Fruit fly (Drosophila melanogaster): ENCODE measurements around the gene Pi3K92E.
A peak's percentile ranks its signal among the peaks of the same experiment; 100 is the strongest.

Gene Pi3K92E

dm6 chr3R:20633984-20634446, 517 bp downstream of the Pi3K92E start (continued):
- TF ChIP-seq dmrt11E (tag; optimal IDR thresholded peaks at IDR 0.05) = peak; percentile 63
- peak; percentile 34 for TF ChIP-seq CG17829 (tag; optimal IDR thresholded peaks at IDR 0.05)
- TF ChIP-seq BtbVII (GFP tag; optimal IDR thresholded peaks at IDR 0.05) = peak; percentile 68
- no peak for TF ChIP-seq CG2875 (GFP tag; optimal IDR thresholded peaks at IDR 0.05)
- TF ChIP-seq CG11398 (GFP tag; optimal IDR thresholded peaks at IDR 0.05) = peak; percentile 43
- TF ChIP-seq gsb-n (tag; optimal IDR thresholded peaks at IDR 0.05) = no peak
- no peak for TF ChIP-seq btn (GFP tag; optimal IDR thresholded peaks at IDR 0.05)
- no peak for TF ChIP-seq Sin3A (optimal IDR thresholded peaks at IDR 0.05)
- TF ChIP-seq ap (GFP tag; IDR thresholded peaks at IDR 0.05) = 0 out of 2 replicates have a peak, but pooled peaks have one; percentile 12
- TF ChIP-seq unpg (GFP tag; optimal IDR thresholded peaks at IDR 0.05) = no peak
- TF ChIP-seq MBD-R2 (GFP tag; IDR thresholded peaks at IDR 0.05) = peak; percentile 55; the same call in 1 of the 2 replicates
- TF ChIP-seq Aef1 (GFP tag; IDR thresholded peaks at IDR 0.05) = peak; percentile 84
- 0 out of 2 replicates have a peak, but pooled peaks have one; percentile 12 for TF ChIP-seq wdn (GFP tag; IDR thresholded peaks at IDR 0.05)
- 0 out of 2 replicates have a peak, but pooled peaks have one; percentile 41 for TF ChIP-seq dati (GFP tag; IDR thresholded peaks at IDR 0.05)
- no peak for TF ChIP-seq CG1647 (GFP tag; optimal IDR thresholded peaks at IDR 0.05)
- peak; percentile 78; the same call in 2 of the 3 replicates for TF ChIP-seq so (GFP tag; IDR thresholded peaks at IDR 0.05)
- TF ChIP-seq CrebB (tag; optimal IDR thresholded peaks at IDR 0.05) = peak; percentile 77
- no peak for TF ChIP-seq tll (GFP tag; optimal IDR thresholded peaks at IDR 0.05)
- peak; percentile 30; the same call in 1 of the 3 replicates for TF ChIP-seq Mrtf (GFP tag; IDR thresholded peaks at IDR 0.05)
- peak; percentile 39 for TF ChIP-seq lbe (GFP tag; optimal IDR thresholded peaks at IDR 0.05)
- no peak for TF ChIP-seq nom (GFP tag; optimal IDR thresholded peaks at IDR 0.05)
- TF ChIP-seq lola (GFP tag; optimal IDR thresholded peaks at IDR 0.05) = no peak
- TF ChIP-seq shn (GFP tag; optimal IDR thresholded peaks at IDR 0.05) = peak; percentile 75
- peak; percentile 43 for TF ChIP-seq fd3F (GFP tag; optimal IDR thresholded peaks at IDR 0.05)
- peak; percentile 87 for TF ChIP-seq CG34422 (GFP tag; IDR thresholded peaks at IDR 0.05)
- peak; percentile 65 for TF ChIP-seq CG9609 (GFP tag; optimal IDR thresholded peaks at IDR 0.05)
- TF ChIP-seq HmgZ (tag; optimal IDR thresholded peaks at IDR 0.05) = peak; percentile 80
- TF ChIP-seq CG12299 (tag; optimal IDR thresholded peaks at IDR 0.05) = peak; percentile 54
- TF ChIP-seq lmd (GFP tag; IDR thresholded peaks at IDR 0.05) = peak; percentile 72
- TF ChIP-seq mam (GFP tag; optimal IDR thresholded peaks at IDR 0.05) = peak; percentile 77
- TF ChIP-seq CG6689 (GFP tag; IDR thresholded peaks at IDR 0.05) = peak; percentile 59; the same call in 1 of the 2 replicates
- TF ChIP-seq fu2 (GFP tag; optimal IDR thresholded peaks at IDR 0.05) = peak; percentile 67
- TF ChIP-seq CG32532 (GFP tag; IDR thresholded peaks at IDR 0.05) = peak; percentile 66
- peak in 1 of 2 experiments; percentile 55 for TF ChIP-seq Hr51 (GFP tag; optimal IDR thresholded peaks at IDR 0.05)
- TF ChIP-seq Nf-YA (GFP tag; IDR thresholded peaks at IDR 0.05) = 0 out of 2 replicates have a peak, but pooled peaks have one; percentile 11
- TF ChIP-seq Chrac-16 (GFP tag; optimal IDR thresholded peaks at IDR 0.05) = peak; percentile 58
- peak; percentile 69 for TF ChIP-seq jumu (GFP tag; optimal IDR thresholded peaks at IDR 0.05)
- peak; percentile 71 for TF ChIP-seq CG14441 (GFP tag; IDR thresholded peaks at IDR 0.05)
- no peak for TF ChIP-seq hb (GFP tag; IDR thresholded peaks at IDR 0.05; ENCODE audit: partially characterized antibody)
- peak; percentile 37 for TF ChIP-seq CG6683 (GFP tag; optimal IDR thresholded peaks at IDR 0.05)
- peak; percentile 33 for TF ChIP-seq CG33213 (GFP tag; optimal IDR thresholded peaks at IDR 0.05)
- peak; percentile 84 for TF ChIP-seq Antp (GFP tag; optimal IDR thresholded peaks at IDR 0.05)
- peak; percentile 50 for TF ChIP-seq Atf3 (GFP tag; optimal IDR thresholded peaks at IDR 0.05)
- peak; percentile 66 for TF ChIP-seq CG16863 (GFP tag; optimal IDR thresholded peaks at IDR 0.05)
- TF ChIP-seq Nf-YB (GFP tag; optimal IDR thresholded peaks at IDR 0.05) = no peak
- no peak for TF ChIP-seq Dref (GFP tag; IDR thresholded peaks at IDR 0.05)
- TF ChIP-seq CG18011 (GFP tag; optimal IDR thresholded peaks at IDR 0.05) = peak; percentile 16
- peak; percentile 77 for TF ChIP-seq CG13624 (GFP tag; optimal IDR thresholded peaks at IDR 0.05)
- TF ChIP-seq Dip3 (GFP tag; optimal IDR thresholded peaks at IDR 0.05) = peak; percentile 46
- peak in 1 of 2 experiments; percentile 93 for TF ChIP-seq Hr78 (GFP tag; optimal IDR thresholded peaks at IDR 0.05)

Measured in whole organism, embryonic.